Worm (Caenorhabditis elegans) whole organism, young adult: Measurements from ENCODE around the gene mab-3.
A peak's percentile ranks its signal among the peaks of the same experiment; 100 is the strongest.

ENCODE experiments used
- B0336.3 ChIP-seq: fragments of 200-800 bp; sonication (Bioruptor generic); IDR thresholded peaks from 2 replicates; pipeline ENCODE4 v1.3.6; 2022; ENCODE audit warnings: missing genetic modification characterization, missing compliant biosample characterization
- C17E4.6 ChIP-seq: fragments of 200-800 bp; sonication (Bioruptor generic); IDR thresholded peaks from 2 replicates; pipeline ENCODE4 v1.3.6; 2022; ENCODE audit warnings: missing genetic modification reagents, missing genetic modification characterization, missing compliant biosample characterization
- F52B5.7 ChIP-seq: sonication (generic microtip); optimal IDR thresholded peaks from 2 replicates; lab custom pipeline; 2016; ENCODE audit warnings: mild to moderate bottlenecking, missing genetic modification characterization, missing compliant biosample characterization
- F57C9.4 ChIP-seq: sonication (generic microtip); optimal IDR thresholded peaks from 2 replicates; lab custom pipeline; 2017; ENCODE audit warnings: mild to moderate bottlenecking, missing genetic modification characterization, missing compliant biosample characterization
- K12H6.12 ChIP-seq: fragments of 200-800 bp; sonication (Bioruptor generic); optimal IDR thresholded peaks from 2 replicates; lab custom pipeline; 2018; ENCODE audit warnings: mild to moderate bottlenecking, missing genetic modification characterization, missing compliant biosample characterization
- Y56A3A.18 ChIP-seq: fragments of 200-800 bp; sonication (Bioruptor generic); IDR thresholded peaks from 2 replicates; pipeline ENCODE4 v1.3.6; 2022; ENCODE audit warnings: missing genetic modification reagents, missing genetic modification characterization, missing compliant biosample characterization
- Y79H2A.3 ChIP-seq: fragments of 200-800 bp; sonication (Bioruptor generic); conservative IDR thresholded peaks from 2 replicates; pipeline ENCODE4 v1.3.6; 2022; ENCODE audit warnings: missing genetic modification reagents, missing genetic modification characterization, missing compliant biosample characterization
- ZK185.1 ChIP-seq: sonication (generic microtip); optimal IDR thresholded peaks from 2 replicates; lab custom pipeline; 2016; ENCODE audit warnings: mild to moderate bottlenecking, missing genetic modification characterization, missing compliant biosample characterization; ENCODE audit not compliant: poor library complexity, severe bottlenecking
- akir-1 ChIP-seq: fragments of 200-800 bp; sonication (Bioruptor generic); optimal IDR thresholded peaks from 2 replicates; lab custom pipeline; 2018; ENCODE audit warnings: mild to moderate bottlenecking, missing genetic modification characterization, moderate library complexity, missing compliant biosample characterization
- ama-1 ChIP-seq, 3 experiments: fragments of 150-350 bp in 1 of 3; sonication (generic microtip) in 2 of 3; optimal IDR thresholded peaks; 2 replicates each; lab custom pipeline; 2014 to 2018; ENCODE audit warnings: missing biosample characterization in 2 of 3, missing genetic modification characterization in 2 of 3, missing genetic modification reagents in 2 of 3
- athp-1 ChIP-seq: sonication (generic microtip); optimal IDR thresholded peaks from 2 replicates; lab custom pipeline; 2017; ENCODE audit warnings: mild to moderate bottlenecking, missing genetic modification characterization, missing compliant biosample characterization
- bed-1 ChIP-seq: fragments of 200-800 bp; sonication (Bioruptor generic); IDR thresholded peaks from 2 replicates; pipeline ENCODE4 v1.3.6; 2022; ENCODE audit warnings: missing genetic modification reagents, missing genetic modification characterization, missing compliant biosample characterization
- ccch-3 ChIP-seq: fragments of 200-800 bp; sonication (Bioruptor generic); optimal IDR thresholded peaks from 2 replicates; lab custom pipeline; 2018; ENCODE audit warnings: mild to moderate bottlenecking, missing genetic modification characterization, missing compliant biosample characterization
- ceh-100 ChIP-seq: fragments of 200-800 bp; sonication (Bioruptor generic); IDR thresholded peaks from 2 replicates; pipeline ENCODE4 v1.3.6; 2022; ENCODE audit warnings: missing genetic modification reagents, missing genetic modification characterization, missing compliant biosample characterization
- ceh-58 ChIP-seq: fragments of 200-800 bp; sonication (Bioruptor generic); IDR thresholded peaks from 2 replicates; pipeline ENCODE4 v1.3.6; 2022; ENCODE audit warnings: missing genetic modification characterization, missing compliant biosample characterization
- ceh-91 ChIP-seq: fragments of 200-800 bp; sonication (Bioruptor generic); IDR thresholded peaks from 2 replicates; pipeline ENCODE4 v1.3.6; 2022; ENCODE audit warnings: missing genetic modification reagents, missing genetic modification characterization, missing compliant biosample characterization
- dox-1 ChIP-seq: fragments of 200-800 bp; sonication (Bioruptor generic); IDR thresholded peaks from 2 replicates; pipeline ENCODE4 v1.3.6; 2022; ENCODE audit warnings: missing genetic modification reagents, missing genetic modification characterization, missing compliant biosample characterization
- dpff-1 ChIP-seq: sonication (generic microtip); optimal IDR thresholded peaks from 2 replicates; lab custom pipeline; 2017; ENCODE audit warnings: mild to moderate bottlenecking, missing genetic modification characterization, missing compliant biosample characterization
- egl-18 ChIP-seq: fragments of 200-800 bp; sonication (Bioruptor generic); IDR thresholded peaks from 2 replicates; pipeline ENCODE4 v1.3.6; 2022; ENCODE audit warnings: missing genetic modification reagents, missing genetic modification characterization, missing compliant biosample characterization
- egrh-3 ChIP-seq: fragments of 200-800 bp; sonication (Bioruptor generic); IDR thresholded peaks from 2 replicates; pipeline ENCODE4 v1.3.6; 2022; ENCODE audit warnings: missing genetic modification reagents, missing genetic modification characterization, missing compliant biosample characterization
- ets-4 ChIP-seq: fragments of 200-800 bp; sonication (Bioruptor generic); optimal IDR thresholded peaks from 2 replicates; lab custom pipeline; 2018; ENCODE audit warnings: mild to moderate bottlenecking, missing genetic modification characterization, missing compliant biosample characterization
- gei-17 ChIP-seq: fragments of 200-800 bp; sonication (Bioruptor generic); optimal IDR thresholded peaks from 2 replicates; lab custom pipeline; 2018; ENCODE audit warnings: mild to moderate bottlenecking, missing genetic modification characterization, missing compliant biosample characterization
- hrde-1 ChIP-seq: sonication (generic microtip); optimal IDR thresholded peaks from 2 replicates; lab custom pipeline; 2016; ENCODE audit warnings: missing genetic modification characterization, mild to moderate bottlenecking, missing compliant biosample characterization, moderate library complexity, missing genotype, missing genetic modification reagents, borderline replicate concordance
- lag-1 ChIP-seq: fragments of 200-800 bp; sonication (Bioruptor generic); IDR thresholded peaks from 2 replicates; pipeline ENCODE4 v1.3.6; 2022; ENCODE audit warnings: missing genetic modification reagents, missing genetic modification characterization, missing compliant biosample characterization
- let-607 ChIP-seq, 2 experiments: fragments of 200-800 bp in 1 of 2; sonication (Bioruptor generic) in 1 of 2; sonication (generic microtip) in 1 of 2; optimal IDR thresholded peaks; 2 replicates each; lab custom pipeline; 2016 to 2018; ENCODE audit warnings: mild to moderate bottlenecking in 2 of 2, missing compliant biosample characterization in 2 of 2, missing genetic modification characterization in 2 of 2, moderate library complexity in 2 of 2, missing genotype in 1 of 2
- lin-26 ChIP-seq: fragments of 200-800 bp; sonication (Bioruptor generic); IDR thresholded peaks from 2 replicates; pipeline ENCODE4 v1.3.6; 2022; ENCODE audit warnings: missing genetic modification reagents, missing genetic modification characterization, missing compliant biosample characterization
- lin-35 ChIP-seq, 3 experiments: fragments of 150-350 bp in 2 of 3; sonication (generic microtip) in 1 of 3; optimal IDR thresholded peaks; 2 replicates each; lab custom pipeline; 2014 to 2018; ENCODE audit warnings: missing biosample characterization in 3 of 3, missing genetic modification characterization in 3 of 3, missing genetic modification reagents in 3 of 3
- lin-54 ChIP-seq: fragments of 200-800 bp; sonication (Bioruptor generic); optimal IDR thresholded peaks from 2 replicates; lab custom pipeline; 2018; ENCODE audit warnings: mild to moderate bottlenecking, missing genetic modification characterization, missing compliant biosample characterization
- lsy-27 ChIP-seq: sonication (generic microtip); optimal IDR thresholded peaks from 2 replicates; lab custom pipeline; 2017; ENCODE audit warnings: missing genetic modification characterization, mild to moderate bottlenecking, missing compliant biosample characterization, antibody characterized with exemption, missing genotype, borderline replicate concordance; ENCODE audit not compliant: insufficient read depth
- madf-10 ChIP-seq: sonication (generic microtip); optimal IDR thresholded peaks from 2 replicates; lab custom pipeline; 2016; ENCODE audit warnings: mild to moderate bottlenecking, missing genetic modification characterization, missing compliant biosample characterization
- madf-6 ChIP-seq: fragments of 200-800 bp; sonication (Bioruptor generic); IDR thresholded peaks from 2 replicates; pipeline ENCODE4 v1.3.6; 2022; ENCODE audit warnings: missing genetic modification reagents, missing genetic modification characterization, missing compliant biosample characterization
- mcd-1 ChIP-seq: fragments of 200-800 bp; sonication (Bioruptor generic); IDR thresholded peaks from 2 replicates; pipeline ENCODE4 v1.3.6; 2022; ENCODE audit warnings: missing genetic modification reagents, missing genetic modification characterization, missing compliant biosample characterization
- mxl-1 ChIP-seq: sonication (generic microtip); optimal IDR thresholded peaks from 2 replicates; lab custom pipeline; 2016; ENCODE audit warnings: missing genetic modification characterization, missing compliant biosample characterization
- nfya-1 ChIP-seq: sonication (generic microtip); optimal IDR thresholded peaks from 2 replicates; lab custom pipeline; 2017; ENCODE audit warnings: antibody characterized with exemption, missing compliant biosample characterization, missing genetic modification characterization, borderline replicate concordance; ENCODE audit not compliant: insufficient read depth
- nhr-27 ChIP-seq: fragments of 200-800 bp; sonication (Bioruptor generic); optimal IDR thresholded peaks from 2 replicates; lab custom pipeline; 2018; ENCODE audit warnings: mild to moderate bottlenecking, missing genetic modification characterization, moderate library complexity, missing compliant biosample characterization
- nhr-90 ChIP-seq: sonication (generic microtip); optimal IDR thresholded peaks from 2 replicates; lab custom pipeline; 2016; ENCODE audit warnings: missing genotype, mild to moderate bottlenecking, missing genetic modification characterization, missing compliant biosample characterization
- pbrm-1 ChIP-seq: fragments of 200-800 bp; sonication (Bioruptor generic); IDR thresholded peaks from 2 replicates; pipeline ENCODE4 v1.3.6; 2022; ENCODE audit warnings: missing genetic modification reagents, missing genetic modification characterization, missing compliant biosample characterization
- rpc-1 ChIP-seq, 2 experiments: fragments of 150-350 bp in 1 of 2; sonication (generic microtip) in 1 of 2; optimal IDR thresholded peaks; 2 replicates each; lab custom pipeline; 2014 to 2018; ENCODE audit warnings: missing biosample characterization in 1 of 2, missing genetic modification characterization in 1 of 2, missing genetic modification reagents in 1 of 2, missing genotype in 1 of 2
- snpc-3.4 ChIP-seq: sonication (generic microtip); optimal IDR thresholded peaks from 2 replicates; lab custom pipeline; 2017; ENCODE audit warnings: missing genetic modification characterization, mild to moderate bottlenecking, missing compliant biosample characterization, antibody characterized with exemption, moderate library complexity, missing genotype, missing genetic modification reagents
- sptf-2 ChIP-seq: fragments of 200-800 bp; sonication (Bioruptor generic); optimal IDR thresholded peaks from 2 replicates; lab custom pipeline; 2018; ENCODE audit warnings: mild to moderate bottlenecking, missing genetic modification characterization, missing compliant biosample characterization
- tbp1 ChIP-seq: fragments of 200-800 bp; sonication (Bioruptor generic); optimal IDR thresholded peaks from 2 replicates; lab custom pipeline; 2018; ENCODE audit warnings: mild to moderate bottlenecking, missing genetic modification characterization, missing compliant biosample characterization
- unc-62 ChIP-seq: fragments of 150-350 bp; optimal IDR thresholded peaks from 2 replicates; lab custom pipeline; 2014; ENCODE audit warnings: missing biosample characterization, missing genetic modification reagents, missing genetic modification characterization
- zim-3 ChIP-seq: sonication (generic microtip); optimal IDR thresholded peaks from 2 replicates; lab custom pipeline; 2017; ENCODE audit warnings: mild to moderate bottlenecking, missing genetic modification characterization, moderate library complexity, missing compliant biosample characterization
- ztf-26 ChIP-seq: sonication (generic microtip); optimal IDR thresholded peaks from 2 replicates; lab custom pipeline; 2017; ENCODE audit warnings: missing genetic modification characterization, missing compliant biosample characterization
- ztf-28 ChIP-seq: fragments of 200-800 bp; sonication (Bioruptor generic); IDR thresholded peaks from 2 replicates; pipeline ENCODE4 v1.3.6; 2022; ENCODE audit warnings: missing genetic modification reagents, missing genetic modification characterization, missing compliant biosample characterization
- ztf-3 ChIP-seq: fragments of 200-800 bp; sonication (Bioruptor generic); optimal IDR thresholded peaks from 2 replicates; lab custom pipeline; 2018; ENCODE audit warnings: mild to moderate bottlenecking, missing genetic modification characterization, missing compliant biosample characterization

The mab-3 gene

DNA sequence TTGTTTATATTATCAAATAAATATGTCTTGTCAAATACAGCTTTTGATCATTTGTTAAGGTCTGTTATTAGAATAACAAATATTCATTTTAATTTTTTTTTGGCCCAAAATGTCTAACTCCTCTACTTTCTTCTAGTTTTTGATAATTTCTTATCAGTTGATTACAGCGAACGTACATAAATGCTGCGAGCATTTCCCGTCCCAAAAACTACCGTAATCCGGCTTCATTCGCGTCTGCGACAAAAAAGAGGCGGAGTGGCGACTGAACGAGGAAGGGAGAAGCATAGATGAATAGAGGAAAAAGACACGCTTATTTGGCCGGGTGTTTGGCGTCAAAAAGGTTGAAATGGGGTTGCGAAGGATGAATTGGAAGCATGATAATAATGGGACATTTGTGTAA, 8.6 kb downstream of the mab-3 start (continued):
- TF ChIP-seq madf-6 (GFP tag; lab: Robert Waterston, UW) (no peak), nhr-90 (tag; lab: Kevin White, UChicago) (peak; percentile 38), B0336.3 (no peak), mxl-1 (no peak), dox-1 (GFP tag; lab: Robert Waterston, UW) (peak; percentile 60; the same call in 1 of the 2 replicates), F57C9.4 (tag; lab: Kevin White, UChicago) (no peak), lag-1 (GFP tag; lab: Robert Waterston, UW) (no peak), K12H6.12 (tag; lab: Kevin White, UChicago) (no peak), nfya-1 (tag; lab: Kevin White, UChicago) (no peak), akir-1 (GFP tag; lab: Kevin White, UChicago) (no peak), Y56A3A.18 (0 out of 2 replicates have a peak, but pooled peaks have one; percentile 8), let-607 (tag; optimal IDR thresholded peaks at IDR 0.05; lab: Kevin White, UChicago) (peak; percentile 61 to 69), pbrm-1 (GFP tag; lab: Robert Waterston, UW) (0 out of 2 replicates have a peak, but pooled peaks have one; percentile 41), bed-1 (GFP tag; lab: Robert Waterston, UW) (no peak), ceh-58 (no peak)

DNA sequence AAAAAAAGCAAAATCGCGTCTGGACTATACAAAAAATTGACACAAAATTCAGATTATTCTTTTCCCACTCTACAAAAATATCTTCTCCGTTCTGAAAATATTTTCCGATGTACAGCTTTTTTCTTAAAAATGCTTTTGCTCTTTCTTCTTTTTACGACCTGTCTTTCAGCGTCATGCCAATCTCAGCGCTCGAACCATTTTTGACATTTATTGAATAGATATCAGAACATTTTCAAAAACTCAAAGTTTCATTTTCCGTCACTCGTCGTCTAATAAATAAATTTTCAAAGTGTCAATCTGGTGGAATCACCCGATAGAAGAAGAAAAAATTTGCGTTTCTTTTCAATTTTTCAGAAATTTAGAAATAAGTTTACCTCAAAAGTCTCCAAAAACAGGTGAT, 9.5 kb downstream of the mab-3 start:
- no peak for TF ChIP-seq ets-4 (GFP tag; lab: Kevin White, UChicago)
- no peak for TF ChIP-seq Y56A3A.18
- TF ChIP-seq tbp1 = peak; percentile 33
- no peak for TF ChIP-seq ZK185.1 (tag; lab: Kevin White, UChicago)
- no peak for TF ChIP-seq ama-1 (optimal IDR thresholded peaks at IDR 0.05; lab: Kevin White, UChicago)
- no peak for TF ChIP-seq ama-1 (GFP tag; optimal IDR thresholded peaks at IDR 0.05; lab: Kevin White, UChicago)
- TF ChIP-seq ccch-3 = no peak
- TF ChIP-seq B0336.3 = no peak
- no peak for TF ChIP-seq athp-1 (tag; lab: Kevin White, UChicago)
- no peak for TF ChIP-seq madf-6 (GFP tag; lab: Robert Waterston, UW)
- no peak for TF ChIP-seq gei-17 (GFP tag; lab: Kevin White, UChicago)
- TF ChIP-seq ztf-26 (tag; lab: Kevin White, UChicago) = no peak
- no peak for TF ChIP-seq zim-3
- TF ChIP-seq egl-18 (GFP tag; lab: Robert Waterston, UW) = no peak
- no peak for TF ChIP-seq lin-26 (GFP tag; lab: Robert Waterston, UW)
- TF ChIP-seq dpff-1 = no peak
- no peak for TF ChIP-seq lsy-27 (tag; lab: Kevin White, UChicago)
- TF ChIP-seq egrh-3 (GFP tag; lab: Robert Waterston, UW) = no peak
- TF ChIP-seq unc-62 (GFP tag; lab: Kevin White, UChicago) = peak; percentile 97
- TF ChIP-seq akir-1 (GFP tag; lab: Kevin White, UChicago) = no peak
- no peak for TF ChIP-seq ceh-91 (GFP tag; lab: Robert Waterston, UW)
- TF ChIP-seq ceh-100 (GFP tag; lab: Robert Waterston, UW) = no peak
- peak; percentile 6 for TF ChIP-seq lin-54 (GFP tag; lab: Kevin White, UChicago)
- no peak for TF ChIP-seq nhr-27 (tag; lab: Kevin White, UChicago)
- no peak for TF ChIP-seq Y79H2A.3 (GFP tag; lab: Robert Waterston, UW)
- no peak for TF ChIP-seq sptf-2
- no peak for TF ChIP-seq mcd-1 (GFP tag; lab: Robert Waterston, UW)
- TF ChIP-seq madf-10 (tag; lab: Kevin White, UChicago) = peak; percentile 2
- no peak for TF ChIP-seq F52B5.7 (tag; lab: Kevin White, UChicago)
- no peak for TF ChIP-seq C17E4.6 (GFP tag; lab: Robert Waterston, UW)
- no peak for TF ChIP-seq rpc-1 (optimal IDR thresholded peaks at IDR 0.05; lab: Kevin White, UChicago)
- TF ChIP-seq rpc-1 (tag; optimal IDR thresholded peaks at IDR 0.05; lab: Kevin White, UChicago) = no peak
- TF ChIP-seq lin-35 (GFP tag; optimal IDR thresholded peaks at IDR 0.05; lab: Kevin White, UChicago) = no peak
- no peak for TF ChIP-seq hrde-1 (tag; lab: Kevin White, UChicago)
- TF ChIP-seq snpc-3.4 = no peak
- TF ChIP-seq ztf-28 (GFP tag; lab: Robert Waterston, UW) = no peak
- TF ChIP-seq ztf-3 (GFP tag; lab: Kevin White, UChicago) = no peak
